Worm (Caenorhabditis elegans) whole organism, L3 larva: Measurements from ENCODE around the gene T21B10.3.

ENCODE experiments used
- R02D3.7 ChIP-seq: fragments of 150-350 bp; optimal IDR thresholded peaks from 2 replicates; lab custom pipeline; 2014; ENCODE audit warnings: missing biosample characterization, missing genetic modification characterization
- aly-2 ChIP-seq: fragments of 150-350 bp; optimal IDR thresholded peaks from 2 replicates; lab custom pipeline; 2014; ENCODE audit warnings: missing biosample characterization, missing genetic modification characterization
- ama-1 ChIP-seq: fragments of 150-350 bp; optimal IDR thresholded peaks from 2 replicates; lab custom pipeline; 2018
- ceh-16 ChIP-seq: sonication (generic microtip); optimal IDR thresholded peaks from 2 replicates; lab custom pipeline; 2017; ENCODE audit warnings: missing biosample characterization, missing genetic modification characterization
- ceh-28 ChIP-seq: fragments of 150-350 bp; optimal IDR thresholded peaks from 2 replicates; lab custom pipeline; 2014; ENCODE audit warnings: missing biosample characterization, missing genetic modification reagents, missing genetic modification characterization
- ceh-82 ChIP-seq: fragments of 150-350 bp; optimal IDR thresholded peaks from 2 replicates; lab custom pipeline; 2014; ENCODE audit warnings: missing biosample characterization, missing genetic modification characterization
- ceh-9 ChIP-seq: sonication (generic microtip); optimal IDR thresholded peaks from 2 replicates; lab custom pipeline; 2018; ENCODE audit warnings: missing biosample characterization, missing genetic modification characterization
- daf-12 ChIP-seq: fragments of 150-350 bp; optimal IDR thresholded peaks from 2 replicates; lab custom pipeline; 2014; ENCODE audit warnings: missing biosample characterization, missing genetic modification reagents, missing genetic modification characterization
- egl-27 ChIP-seq: sonication (generic microtip); optimal IDR thresholded peaks from 4 replicates; lab custom pipeline; 2017; ENCODE audit warnings: missing biosample characterization, missing genetic modification reagents, missing genetic modification characterization
- egl-5 ChIP-seq: fragments of 150-350 bp; optimal IDR thresholded peaks from 2 replicates; lab custom pipeline; 2017; ENCODE audit warnings: missing biosample characterization, missing genetic modification reagents, missing genetic modification characterization, inconsistent platforms
- elt-1 ChIP-seq: fragments of 150-350 bp; optimal IDR thresholded peaks from 2 replicates; lab custom pipeline; 2014; ENCODE audit warnings: missing biosample characterization, missing genetic modification characterization
- elt-2 ChIP-seq: sonication (generic microtip); optimal IDR thresholded peaks from 2 replicates; lab custom pipeline; 2016; ENCODE audit warnings: missing genetic modification reagents, mild to moderate bottlenecking, missing genetic modification characterization, missing compliant biosample characterization
- elt-3 ChIP-seq, 3 experiments: fragments of 150-350 bp in 1 of 3; sonication (generic microtip) in 2 of 3; optimal IDR thresholded peaks; 2 replicates in 2 of 3; 4 replicates in 1 of 3; lab custom pipeline; 2014 to 2017; ENCODE audit warnings: missing biosample characterization in 3 of 3, missing genetic modification characterization in 3 of 3
- eor-1 ChIP-seq, 2 experiments: fragments of 150-350 bp; optimal IDR thresholded peaks; 2 replicates each; lab custom pipeline; 2014 to 2018; ENCODE audit warnings: missing biosample characterization in 2 of 2, missing genetic modification characterization in 2 of 2
- fkh-10 ChIP-seq: sonication (generic microtip); optimal IDR thresholded peaks from 2 replicates; lab custom pipeline; 2017; ENCODE audit warnings: missing biosample characterization, missing genetic modification reagents, missing genetic modification characterization
- fos-1 ChIP-seq: fragments of 150-350 bp; optimal IDR thresholded peaks from 2 replicates; lab custom pipeline; 2014; ENCODE audit warnings: missing biosample characterization, missing genetic modification characterization
- hmg-11 ChIP-seq: sonication (generic microtip); optimal IDR thresholded peaks from 2 replicates; lab custom pipeline; 2016; ENCODE audit warnings: missing genetic modification characterization, missing compliant biosample characterization
- lin-15B ChIP-seq: fragments of 150-350 bp; optimal IDR thresholded peaks from 2 replicates; lab custom pipeline; 2014; ENCODE audit warnings: missing biosample characterization, missing genetic modification characterization
- mml-1 ChIP-seq: fragments of 150-350 bp; sonication (generic microtip); optimal IDR thresholded peaks from 3 replicates; lab custom pipeline; 2014; ENCODE audit warnings: missing biosample characterization, missing genetic modification characterization
- nfya-1 ChIP-seq: sonication (generic microtip); optimal IDR thresholded peaks from 2 replicates; lab custom pipeline; 2017; ENCODE audit warnings: missing genetic modification characterization, mild to moderate bottlenecking, missing compliant biosample characterization, antibody characterized with exemption, moderate library complexity; ENCODE audit not compliant: insufficient read depth
- nhr-11 ChIP-seq: fragments of 150-350 bp; optimal IDR thresholded peaks from 2 replicates; lab custom pipeline; 2014; ENCODE audit warnings: missing biosample characterization, missing genetic modification characterization
- nhr-12 ChIP-seq: fragments of 150-350 bp; optimal IDR thresholded peaks from 2 replicates; lab custom pipeline; 2014; ENCODE audit warnings: missing biosample characterization, missing genetic modification characterization
- nhr-23 ChIP-seq: fragments of 150-350 bp; optimal IDR thresholded peaks from 2 replicates; lab custom pipeline; 2014; ENCODE audit warnings: missing biosample characterization, missing genetic modification reagents, missing genetic modification characterization
- nhr-25 ChIP-seq: sonication (generic microtip); optimal IDR thresholded peaks from 2 replicates; lab custom pipeline; 2017; ENCODE audit warnings: missing biosample characterization, missing genetic modification characterization
- nhr-43 ChIP-seq: sonication (generic microtip); optimal IDR thresholded peaks from 2 replicates; lab custom pipeline; 2016; ENCODE audit warnings: mild to moderate bottlenecking, missing genetic modification characterization, missing compliant biosample characterization; ENCODE audit not compliant: poor library complexity, severe bottlenecking
- pha-4 ChIP-seq: fragments of 150-350 bp; optimal IDR thresholded peaks from 2 replicates; lab custom pipeline; 2014; ENCODE audit warnings: missing biosample characterization, missing genetic modification reagents, missing genetic modification characterization
- pqm-1 ChIP-seq: fragments of 150-350 bp; optimal IDR thresholded peaks from 2 replicates; lab custom pipeline; 2017; ENCODE audit warnings: missing biosample characterization, missing genetic modification characterization, inconsistent platforms
- sea-2 ChIP-seq: fragments of 150-350 bp; sonication (generic microtip); optimal IDR thresholded peaks from 4 replicates; lab custom pipeline; 2014; ENCODE audit warnings: missing biosample characterization, missing genetic modification reagents, missing genetic modification characterization
- snpc-4 ChIP-seq: fragments of 150-350 bp; optimal IDR thresholded peaks from 2 replicates; lab custom pipeline; 2014; ENCODE audit warnings: missing biosample characterization, missing genetic modification characterization
- tbx-2 ChIP-seq: sonication (generic microtip); optimal IDR thresholded peaks from 2 replicates; lab custom pipeline; 2016; ENCODE audit warnings: mild to moderate bottlenecking, missing genetic modification characterization, missing compliant biosample characterization
- ztf-11 ChIP-seq: fragments of 150-350 bp; optimal IDR thresholded peaks from 2 replicates; lab custom pipeline; 2014; ENCODE audit warnings: missing biosample characterization, missing genetic modification characterization
- ztf-4 ChIP-seq: fragments of 150-350 bp; optimal IDR thresholded peaks from 2 replicates; lab custom pipeline; 2014; ENCODE audit warnings: missing biosample characterization, missing genetic modification characterization

The T21B10.3 gene

ce11 chrII:8932392-8932791 is 1.8 kb upstream of the T21B10.3 start:
- TF ChIP-seq aly-2 = no peak
- TF ChIP-seq nfya-1 (tag; lab: Kevin White, UChicago) = no peak
- TF ChIP-seq ceh-82 (tag; lab: Kevin White, UChicago) = no peak
- TF ChIP-seq egl-5 = no peak
- TF ChIP-seq daf-12 = no peak

ce11 chrII:8938907-8939622 is 4.9 kb downstream of the T21B10.3 start:
- no peak for TF ChIP-seq elt-1 (tag; lab: Kevin White, UChicago)

- TF ChIP-seq nhr-25 (tag; lab: Kevin White, UChicago) = peak; percentile 7
- TF ChIP-seq hmg-11 (tag; lab: Kevin White, UChicago) = no peak
- peak; percentile 35 for TF ChIP-seq nfya-1 (tag; lab: Kevin White, UChicago)
- no peak for TF ChIP-seq fkh-10 (GFP tag; lab: Kevin White, UChicago)
- peak; percentile 86 for TF ChIP-seq pha-4 (tag; lab: Kevin White, UChicago)
- no peak for TF ChIP-seq snpc-4 (tag; lab: Kevin White, UChicago)
- peak; percentile 29 for TF ChIP-seq lin-15B
- peak; percentile 61 for TF ChIP-seq elt-1 (tag; lab: Kevin White, UChicago)
- TF ChIP-seq, all 47 proteins: peak for 5
Observed at ce11 chrII:8940362-8940940, 6.3 kb downstream of the T21B10.3 start, which contains the start of the genes set-17 and T21B10.4. TSS of gene set-17 (minus strand) at chrII:8940488. TSS of gene T21B10.4 (plus strand) at chrII:8940894.

ce11 chrII:8945167-8945566 is 11.0 kb downstream of the T21B10.3 start:
- TF ChIP-seq ama-1 (lab: Kevin White, UChicago) (no peak), fkh-10 (GFP tag; lab: Kevin White, UChicago) (peak; percentile 68)
- TF ChIP-seq, all 47 proteins: peak for 1

ce11 chrII:8947391-8947790 is 13.2 kb downstream of the T21B10.3 start, which contains the start of gene cutl-15:
TSS of gene cutl-15 (minus strand) at chrII:8947688.
- TF ChIP-seq elt-2 = no peak
- TF ChIP-seq pha-4 (tag; lab: Kevin White, UChicago) = no peak
- no peak for TF ChIP-seq R02D3.7 (tag; lab: Kevin White, UChicago)
- TF ChIP-seq ztf-11 (tag; lab: Kevin White, UChicago) = no peak
- TF ChIP-seq ceh-9 (tag; lab: Kevin White, UChicago) = no peak
- TF ChIP-seq nhr-12 = no peak

ce11 chrII:8948640-8949039 is 14.5 kb downstream of the T21B10.3 start:
- TF ChIP-seq nhr-23 (tag; lab: Kevin White, UChicago) (no peak), elt-2 (no peak), ztf-4 (tag; lab: Kevin White, UChicago) (no peak), nhr-11 (tag; lab: Kevin White, UChicago) (no peak), nhr-43 (no peak), ceh-16 (no peak), pqm-1 (tag; lab: Kevin White, UChicago) (no peak), egl-27 (tag; lab: Kevin White, UChicago) (no peak), elt-3 (tag; optimal IDR thresholded peaks at IDR 0.05; lab: Kevin White, UChicago) (no peak), sea-2 (GFP tag; lab: Kevin White, UChicago) (no peak), tbx-2 (no peak)

ce11 chrII:8951270-8951669 is 17.1 kb downstream of the T21B10.3 start:
- TF ChIP-seq elt-2 (no peak), fos-1 (tag; lab: Kevin White, UChicago) (no peak), eor-1 (tag; optimal IDR thresholded peaks at IDR 0.05; lab: Kevin White, UChicago) (no peak), R02D3.7 (tag; lab: Kevin White, UChicago) (no peak), pqm-1 (tag; lab: Kevin White, UChicago) (no peak), lin-15B (no peak), aly-2 (no peak), ceh-28 (tag; lab: Kevin White, UChicago) (no peak), daf-12 (no peak), egl-5 (no peak), mml-1 (tag; lab: Kevin White, UChicago) (no peak), nhr-25 (tag; lab: Kevin White, UChicago) (no peak)
- TF ChIP-seq, all 47 proteins: peak for 0
